Fruit fly (Drosophila melanogaster) whole organism, embryonic: ENCODE data around the gene tral.
A peak's percentile ranks its signal among the peaks of the same experiment; 100 is the strongest.

Experiments used
- Adf1 ChIP-seq: fragments of 200-800 bp; sonication (Bioruptor generic); IDR thresholded peaks from 2 replicates; pipeline ENCODE4 v1.3.6; 2022; ENCODE audit warnings: missing biosample characterization, missing genetic modification characterization
- Bdp1 ChIP-seq: fragments of 200-800 bp; sonication (Bioruptor generic); optimal IDR thresholded peaks from 3 replicates; lab custom pipeline; 2016; ENCODE audit warnings: missing biosample characterization, missing genetic modification characterization
- CG10209 ChIP-seq: fragments of 200-800 bp; sonication (Bioruptor generic); optimal IDR thresholded peaks from 3 replicates; lab custom pipeline; 2017; ENCODE audit warnings: missing biosample characterization, mild to moderate bottlenecking, missing genetic modification characterization, missing genetic modification reagents
- CG1024 ChIP-seq: fragments of 200-800 bp; sonication (Bioruptor generic); IDR thresholded peaks from 2 replicates; pipeline ENCODE4 v1.3.6; 2022; ENCODE audit warnings: missing biosample characterization, missing genetic modification characterization
- CG15073 ChIP-seq: fragments of 200-800 bp; sonication (Bioruptor generic); optimal IDR thresholded peaks from 2 replicates; lab custom pipeline; 2016; ENCODE audit warnings: missing biosample characterization, missing genetic modification characterization
- CG15479 ChIP-seq: fragments of 200-800 bp; sonication (Bioruptor generic); optimal IDR thresholded peaks from 3 replicates; lab custom pipeline; 2019; ENCODE audit warnings: missing biosample characterization, mild to moderate bottlenecking, missing genetic modification characterization, moderate library complexity
- CG16813 ChIP-seq: fragments of 200-800 bp; sonication (Bioruptor generic); IDR thresholded peaks from 3 replicates; pipeline ENCODE4 v1.3.6; 2022; ENCODE audit warnings: missing biosample characterization, missing genetic modification characterization; ENCODE audit not compliant: partially characterized antibody
- CG17359 ChIP-seq: fragments of 200-800 bp; sonication (Bioruptor generic); optimal IDR thresholded peaks from 3 replicates; lab custom pipeline; 2018; ENCODE audit warnings: missing biosample characterization, mild to moderate bottlenecking, missing genetic modification characterization, moderate library complexity
- CG3065 ChIP-seq: fragments of 200-800 bp; sonication (Bioruptor generic); optimal IDR thresholded peaks from 2 replicates; lab custom pipeline; 2016; ENCODE audit warnings: missing biosample characterization, missing genetic modification characterization
- CG3726 ChIP-seq: fragments of 200-800 bp; sonication (Bioruptor generic); IDR thresholded peaks from 3 replicates; pipeline ENCODE4, ENCODE4 v1.3.6; 2022; ENCODE audit warnings: missing biosample characterization, missing genetic modification characterization
- CG3838 ChIP-seq: fragments of 200-800 bp; sonication (Bioruptor generic); optimal IDR thresholded peaks from 3 replicates; lab custom pipeline; 2016; ENCODE audit warnings: missing biosample characterization, missing genetic modification characterization
- CG4617 ChIP-seq: fragments of 200-800 bp; sonication (Bioruptor generic); optimal IDR thresholded peaks from 3 replicates; lab custom pipeline; 2016; ENCODE audit warnings: missing biosample characterization, missing genetic modification characterization, borderline replicate concordance
- CG6765 ChIP-seq: fragments of 200-800 bp; sonication (Bioruptor generic); optimal IDR thresholded peaks from 3 replicates; lab custom pipeline; 2017; ENCODE audit warnings: missing biosample characterization, mild to moderate bottlenecking, missing genetic modification characterization
- CG7786 ChIP-seq: fragments of 200-800 bp; sonication (Bioruptor generic); optimal IDR thresholded peaks from 2 replicates; lab custom pipeline; 2016; ENCODE audit warnings: missing biosample characterization, missing genetic modification characterization
- CG9817 ChIP-seq: fragments of 200-800 bp; sonication (Bioruptor generic); optimal IDR thresholded peaks from 2 replicates; lab custom pipeline; 2018; ENCODE audit warnings: missing biosample characterization, mild to moderate bottlenecking, missing genetic modification characterization, moderate library complexity
- CHES-1-like ChIP-seq: fragments of 200-800 bp; sonication (Bioruptor generic); optimal IDR thresholded peaks from 2 replicates; lab custom pipeline; 2016; ENCODE audit warnings: missing biosample characterization, missing genetic modification characterization
- CoRest ChIP-seq: fragments of 200-800 bp; sonication (Bioruptor generic); optimal IDR thresholded peaks from 3 replicates; lab custom pipeline; 2018; ENCODE audit warnings: missing biosample characterization, mild to moderate bottlenecking, missing genetic modification characterization, moderate library complexity
- D ChIP-seq, 2 experiments: fragments of 200-800 bp in 1 of 2; fragments of >200 bp in 1 of 2; sonication (Bioruptor generic) in 1 of 2; optimal IDR thresholded peaks; 2 replicates in 1 of 2; 3 replicates in 1 of 2; lab custom pipeline; 2017; ENCODE audit warnings: mild to moderate bottlenecking in 1 of 2, missing biosample characterization in 1 of 2, missing genetic modification characterization in 1 of 2, missing genetic modification reagents in 1 of 2
- D19B ChIP-seq: fragments of 200-800 bp; sonication (Bioruptor generic); optimal IDR thresholded peaks from 2 replicates; lab custom pipeline; 2017; ENCODE audit warnings: missing biosample characterization, mild to moderate bottlenecking, missing genetic modification characterization
- Eip74EF ChIP-seq, 2 experiments: fragments of 200-800 bp in 1 of 2; fragments of >200 bp in 1 of 2; sonication (Bioruptor generic) in 1 of 2; optimal IDR thresholded peaks; 2 replicates each; lab custom pipeline; 2017 to 2019; ENCODE audit warnings: missing biosample characterization in 2 of 2, missing genetic modification characterization in 2 of 2, mild to moderate bottlenecking in 1 of 2, moderate library complexity in 1 of 2
- Ets65A ChIP-seq: fragments of 200-800 bp; sonication (Bioruptor generic); peaks from one replicate; lab custom pipeline; 2016; ENCODE audit warnings: missing biosample characterization, missing genetic modification characterization
- Ets97D ChIP-seq: fragments of 200-800 bp; sonication (Bioruptor generic); optimal IDR thresholded peaks from 3 replicates; lab custom pipeline; 2016; ENCODE audit warnings: missing biosample characterization, missing genetic modification characterization
- HLH4C ChIP-seq: fragments of 200-800 bp; sonication (Bioruptor generic); IDR thresholded peaks from 3 replicates; pipeline ENCODE4 v1.3.6; 2022; ENCODE audit warnings: missing biosample characterization, missing genetic modification characterization; ENCODE audit not compliant: partially characterized antibody
- Hand ChIP-seq: fragments of 200-800 bp; sonication (Bioruptor generic); optimal IDR thresholded peaks from 2 replicates; lab custom pipeline; 2017; ENCODE audit warnings: mild to moderate bottlenecking, missing biosample characterization, missing genetic modification reagents, missing genetic modification characterization
- HmgD ChIP-seq: fragments of 200-800 bp; sonication (Bioruptor generic); optimal IDR thresholded peaks from 3 replicates; lab custom pipeline; 2016; ENCODE audit warnings: missing biosample characterization, missing genetic modification characterization
- MESR4 ChIP-seq: fragments of 200-800 bp; sonication (Bioruptor generic); optimal IDR thresholded peaks from 2 replicates; lab custom pipeline; 2018; ENCODE audit warnings: missing biosample characterization, mild to moderate bottlenecking, missing genetic modification characterization, moderate library complexity
- Mad ChIP-seq: fragments of 200-800 bp; sonication (Bioruptor generic); optimal IDR thresholded peaks from 2 replicates; lab custom pipeline; 2016; ENCODE audit warnings: missing biosample characterization, missing genetic modification characterization
- Med ChIP-seq: fragments of 200-800 bp; sonication (Bioruptor generic); peaks from one replicate; lab custom pipeline; 2016; ENCODE audit warnings: missing biosample characterization, missing genetic modification characterization, mild to moderate bottlenecking, inconsistent platforms, moderate library complexity
- Opbp ChIP-seq: fragments of 200-800 bp; sonication (Bioruptor generic); IDR thresholded peaks from 3 replicates; pipeline ENCODE4 v1.3.6; 2022; ENCODE audit warnings: missing biosample characterization, missing genetic modification characterization; ENCODE audit not compliant: partially characterized antibody
- Ravus ChIP-seq: fragments of 200-800 bp; sonication (Bioruptor generic); IDR thresholded peaks from 2 replicates; pipeline ENCODE4 v1.3.6; 2022; ENCODE audit warnings: missing biosample characterization, missing genetic modification characterization
- Sin3A ChIP-seq: fragments of >200 bp; optimal IDR thresholded peaks from 2 replicates; lab custom pipeline; 2018
- ac ChIP-seq: fragments of 200-800 bp; sonication (Bioruptor generic); optimal IDR thresholded peaks from 3 replicates; lab custom pipeline; 2017; ENCODE audit warnings: missing biosample characterization, mild to moderate bottlenecking, missing genetic modification characterization
- ci ChIP-seq: fragments of 200-800 bp; sonication (Bioruptor generic); IDR thresholded peaks from 3 replicates; pipeline ENCODE4 v1.3.6; 2022; ENCODE audit warnings: missing biosample characterization, missing genetic modification characterization
- croc ChIP-seq: fragments of 200-800 bp; sonication (Bioruptor generic); conservative IDR thresholded peaks from 3 replicates; pipeline ENCODE4 v1.3.6; 2022; ENCODE audit warnings: missing biosample characterization, missing genetic modification characterization
- h ChIP-seq: fragments of >200 bp; optimal IDR thresholded peaks from 2 replicates; lab custom pipeline; 2017
- klu ChIP-seq: fragments of 200-800 bp; sonication (Bioruptor generic); IDR thresholded peaks from 2 replicates; pipeline ENCODE4 v1.3.6; 2022; ENCODE audit warnings: missing biosample characterization, missing genetic modification characterization
- lmd ChIP-seq: fragments of 200-800 bp; sonication (Bioruptor generic); IDR thresholded peaks from 2 replicates; pipeline ENCODE4 v1.3.6; 2022; ENCODE audit warnings: missing biosample characterization, missing genetic modification characterization
- mam ChIP-seq: fragments of 200-800 bp; sonication (Bioruptor generic); optimal IDR thresholded peaks from 3 replicates; lab custom pipeline; 2016; ENCODE audit warnings: missing biosample characterization, missing genetic modification characterization
- mld ChIP-seq: fragments of 200-800 bp; sonication (Bioruptor generic); IDR thresholded peaks from 3 replicates; pipeline ENCODE4 v1.3.6; 2022; ENCODE audit warnings: missing biosample characterization, missing genetic modification characterization; ENCODE audit not compliant: partially characterized antibody
- nerfin-2 ChIP-seq: fragments of 200-800 bp; sonication (Bioruptor generic); IDR thresholded peaks from 2 replicates; pipeline ENCODE4 v1.3.6; 2022; ENCODE audit warnings: missing biosample characterization, missing genetic modification characterization; ENCODE audit not compliant: partially characterized antibody
- peb ChIP-seq: fragments of 200-800 bp; sonication (Bioruptor generic); IDR thresholded peaks from 2 replicates; pipeline ENCODE4 v1.3.6; 2022; ENCODE audit warnings: missing biosample characterization, missing genetic modification characterization
- ranshi ChIP-seq: fragments of 200-800 bp; sonication (Bioruptor generic); IDR thresholded peaks from 2 replicates; pipeline ENCODE4 v1.3.6; 2022; ENCODE audit warnings: missing biosample characterization, missing genetic modification characterization
- sob ChIP-seq: fragments of 200-800 bp; sonication (Bioruptor generic); IDR thresholded peaks from 2 replicates; pipeline ENCODE4 v1.3.6; 2022; ENCODE audit warnings: missing biosample characterization, missing genetic modification characterization
- tup ChIP-seq: fragments of 200-800 bp; sonication (Bioruptor generic); optimal IDR thresholded peaks from 2 replicates; lab custom pipeline; 2016; ENCODE audit warnings: missing biosample characterization, mild to moderate bottlenecking, missing genetic modification characterization, moderate library complexity
- twi ChIP-seq: fragments of 200-800 bp; optimal IDR thresholded peaks from 2 replicates; lab custom pipeline; 2019; ENCODE audit warnings: missing biosample characterization, mild to moderate bottlenecking, missing genetic modification characterization, moderate library complexity

The tral gene

DNA sequence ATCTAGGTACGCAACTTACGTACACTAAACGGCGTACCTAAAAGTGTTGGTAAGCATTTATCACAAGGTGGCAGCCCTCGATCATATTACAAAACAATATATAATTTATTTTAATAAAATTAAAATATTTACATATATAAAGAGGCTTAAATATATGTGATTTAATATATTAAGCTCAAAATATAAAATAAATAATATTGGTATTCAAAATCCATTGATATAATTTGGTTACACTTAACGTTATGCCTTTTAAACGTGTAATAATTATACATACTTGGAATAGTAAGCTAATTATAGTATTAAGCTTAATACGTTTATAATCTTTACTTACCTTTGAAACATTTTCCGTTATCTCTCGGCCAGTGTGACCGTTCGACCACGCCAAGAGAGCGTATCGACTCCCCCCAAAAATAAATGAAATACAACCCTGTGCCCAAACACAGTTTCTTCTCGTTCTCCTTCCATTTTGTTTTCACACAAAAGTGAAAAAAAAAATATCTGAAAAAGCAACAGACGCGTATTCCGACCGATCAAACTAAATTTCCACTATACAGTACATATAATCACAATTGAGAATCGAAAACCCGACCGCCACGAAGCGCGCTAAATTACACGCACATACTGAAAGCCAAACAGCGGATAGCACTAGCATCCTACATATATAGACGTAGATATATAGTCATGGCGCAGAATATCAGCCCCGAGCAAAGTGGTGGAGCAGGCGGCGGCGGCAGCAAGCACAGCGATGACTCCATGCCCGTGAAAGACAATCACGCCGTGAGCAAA lies 10.8 kb upstream of the tral start, which contains the start of the genes CG10646 and vih (continued):
- TF ChIP-seq peb (GFP tag; lab: Robert Waterston, UW) (no peak), ci (GFP tag; lab: Robert Waterston, UW) (0 out of 3 replicates have a peak, but pooled peaks have one; percentile 6), CG7786 (GFP tag; lab: Kevin White, UChicago) (no peak), ranshi (0 out of 2 replicates have a peak, but pooled peaks have one; percentile 3), mld (no peak), h (lab: Kevin White, UChicago) (no peak), CG15073 (GFP tag; lab: Kevin White, UChicago) (no peak), tup (GFP tag; lab: Kevin White, UChicago) (peak; percentile 7), CG3065 (no peak), CG1024 (GFP tag; lab: Robert Waterston, UW) (no peak), CG10209 (GFP tag; lab: Kevin White, UChicago) (peak; percentile 48), CG17359 (tag; lab: Kevin White, UChicago) (peak; percentile 76), Bdp1 (no peak), CG3838 (no peak), croc (GFP tag; lab: Robert Waterston, UW) (no peak), nerfin-2 (GFP tag; lab: Robert Waterston, UW) (no peak), sob (GFP tag; lab: Robert Waterston, UW) (peak; percentile 7; the same call in 1 of the 2 replicates), Ets97D (peak; percentile 88), CHES-1-like (GFP tag; lab: Kevin White, UChicago) (no peak), mam (GFP tag; lab: Kevin White, UChicago) (peak; percentile 45), Sin3A (lab: Kevin White, UChicago) (no peak), D19B (no peak), Adf1 (GFP tag; lab: Robert Waterston, UW) (no peak), CG9817 (tag; lab: Kevin White, UChicago) (no peak), CG6765 (GFP tag; lab: Kevin White, UChicago) (peak; percentile 17), Mad (GFP tag; lab: Kevin White, UChicago) (no peak), CoRest (peak; percentile 59), Hand (GFP tag; lab: Kevin White, UChicago) (no peak)

DNA sequence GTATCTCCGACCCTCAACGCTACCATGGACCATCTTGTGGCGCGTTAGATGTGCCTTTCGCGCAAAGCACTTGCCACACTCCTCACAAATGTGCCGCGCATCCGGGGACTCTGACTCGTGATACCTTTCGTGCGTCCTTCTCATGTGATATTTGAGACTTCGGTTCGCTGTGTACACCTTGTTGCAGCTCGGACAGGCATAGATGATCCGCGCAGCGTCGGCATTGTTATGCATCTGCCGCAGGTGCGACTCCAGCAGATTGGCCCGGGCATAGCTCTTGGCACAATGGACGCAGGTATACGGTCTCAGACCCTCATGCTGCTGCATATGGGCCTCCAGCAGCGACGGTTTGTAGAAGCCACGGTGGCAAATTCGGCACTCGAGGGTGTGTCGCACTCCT lies 8.9 kb upstream of the tral start:
- TF ChIP-seq Opbp (GFP tag; lab: Robert Waterston, UW) (0 out of 3 replicates have a peak, but pooled peaks have one; percentile 9), ac (GFP tag; lab: Kevin White, UChicago) (peak; percentile 82), Eip74EF (GFP tag; optimal IDR thresholded peaks at IDR 0.05; lab: Kevin White, UChicago) (no peak), CG15479 (peak; percentile 35), CG4617 (no peak), Ravus (GFP tag; lab: Robert Waterston, UW) (no peak), lmd (GFP tag; lab: Robert Waterston, UW) (0 out of 2 replicates have a peak, but pooled peaks have one; percentile 14), HmgD (GFP tag; lab: Kevin White, UChicago) (no peak), HLH4C (GFP tag; lab: Robert Waterston, UW) (0 out of 3 replicates have a peak, but pooled peaks have one; percentile 23), D (optimal IDR thresholded peaks at IDR 0.05; lab: Kevin White, UChicago) (peak; percentile 60), D (GFP tag; optimal IDR thresholded peaks at IDR 0.05; lab: Kevin White, UChicago) (no peak), klu (GFP tag; lab: Robert Waterston, UW) (no peak), Med (GFP tag; lab: Kevin White, UChicago) (peak; percentile 39), CG3726 (GFP tag; lab: Robert Waterston, UW) (0 out of 3 replicates have a peak, but pooled peaks have one; percentile 20), CG16813 (GFP tag; lab: Robert Waterston, UW) (0 out of 3 replicates have a peak, but pooled peaks have one; percentile 10), Ets65A (GFP tag; lab: Kevin White, UChicago) (peak; percentile 30), MESR4 (GFP tag; lab: Kevin White, UChicago) (peak; percentile 11), twi (peak; percentile 68)
